Worm (Caenorhabditis elegans) whole organism, L3 larva: ENCODE results near the gene C09G12.17.

Experiments
- fkh-10 ChIP-seq: sonication (generic microtip); optimal IDR thresholded peaks from 2 replicates; lab custom pipeline; 2017; ENCODE audit warnings: missing biosample characterization, missing genetic modification reagents, missing genetic modification characterization
- lin-15B ChIP-seq: fragments of 150-350 bp; optimal IDR thresholded peaks from 2 replicates; lab custom pipeline; 2014; ENCODE audit warnings: missing biosample characterization, missing genetic modification characterization
- nhr-76 ChIP-seq: fragments of 150-350 bp; sonication (generic microtip); optimal IDR thresholded peaks from 5 replicates; lab custom pipeline; 2014; ENCODE audit warnings: missing biosample characterization, missing genetic modification characterization
- snpc-4 ChIP-seq: fragments of 150-350 bp; optimal IDR thresholded peaks from 2 replicates; lab custom pipeline; 2014; ENCODE audit warnings: missing biosample characterization, missing genetic modification characterization
- unc-39 ChIP-seq: sonication (generic microtip); optimal IDR thresholded peaks from 4 replicates; lab custom pipeline; 2017; ENCODE audit warnings: missing biosample characterization, missing genetic modification characterization
- unc-62 ChIP-seq: fragments of 150-350 bp; sonication (generic microtip); optimal IDR thresholded peaks from 4 replicates; lab custom pipeline; 2014; ENCODE audit warnings: missing biosample characterization, missing genetic modification reagents, missing genetic modification characterization

- TF ChIP-seq fkh-10 (GFP tag; lab: Kevin White, UChicago) (no peak), snpc-4 (tag; lab: Kevin White, UChicago) (no peak), lin-15B (tag; lab: Kevin White, UChicago) (no peak), nhr-76 (tag; lab: Kevin White, UChicago) (no peak), unc-62 (GFP tag; lab: Kevin White, UChicago) (no peak), unc-39 (tag; lab: Kevin White, UChicago) (no peak)
Observed at ce11 chrIV:3478911-3479385, 17.3 kb downstream of the C09G12.17 start, which contains the start of the genes srz-70 and C09G12.5.
